Worm (Caenorhabditis elegans): Measurements from ENCODE around the gene F56D6.23.

The F56D6.23 gene

DNA sequence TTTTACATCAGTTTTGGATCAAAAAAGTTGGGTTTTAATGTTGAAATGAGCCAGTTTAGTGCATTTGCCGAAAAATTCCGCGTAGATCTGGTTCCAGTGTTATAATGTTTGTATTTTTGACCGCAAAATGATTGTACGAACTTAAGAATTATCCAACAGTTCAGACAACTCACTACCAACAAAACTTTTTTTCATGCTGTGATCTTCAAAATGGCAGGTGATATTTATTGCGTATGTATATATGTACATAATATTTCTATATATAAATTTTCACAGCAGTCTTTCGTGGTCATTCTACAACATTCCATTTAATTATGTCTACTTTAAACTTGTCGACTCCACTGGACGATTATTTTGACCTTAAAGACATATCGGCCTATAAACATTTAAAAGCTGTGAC, 3.0 kb upstream of the F56D6.23 start, which contains the start of gene srz-20:
Gene srz-20 (plus strand): TSS at position 301 of the 400 bp plus-strand sequence.
- TF ChIP-seq nhr-12 (tag; optimal IDR thresholded peaks at IDR 0.05) = no peak
- TF ChIP-seq unc-120 (tag; optimal IDR thresholded peaks at IDR 0.05; ENCODE audit: poor library complexity, severe bottlenecking) = no peak
- no peak for TF ChIP-seq M03D4.4 (tag; optimal IDR thresholded peaks at IDR 0.05)
- no peak for TF ChIP-seq mab-5 (tag; optimal IDR thresholded peaks at IDR 0.05)
- TF ChIP-seq lin-13 (tag; optimal IDR thresholded peaks at IDR 0.05) = no peak
- TF ChIP-seq sem-2 (GFP tag; optimal IDR thresholded peaks at IDR 0.05) = no peak
- no peak for TF ChIP-seq zip-8 (tag; optimal IDR thresholded peaks at IDR 0.05)
- TF ChIP-seq lsy-2 (tag; optimal IDR thresholded peaks at IDR 0.05) = no peak
- TF ChIP-seq ceh-43 (GFP tag; optimal IDR thresholded peaks at IDR 0.05) = no peak
- no peak for TF ChIP-seq ztf-11 (tag; optimal IDR thresholded peaks at IDR 0.05)

DNA sequence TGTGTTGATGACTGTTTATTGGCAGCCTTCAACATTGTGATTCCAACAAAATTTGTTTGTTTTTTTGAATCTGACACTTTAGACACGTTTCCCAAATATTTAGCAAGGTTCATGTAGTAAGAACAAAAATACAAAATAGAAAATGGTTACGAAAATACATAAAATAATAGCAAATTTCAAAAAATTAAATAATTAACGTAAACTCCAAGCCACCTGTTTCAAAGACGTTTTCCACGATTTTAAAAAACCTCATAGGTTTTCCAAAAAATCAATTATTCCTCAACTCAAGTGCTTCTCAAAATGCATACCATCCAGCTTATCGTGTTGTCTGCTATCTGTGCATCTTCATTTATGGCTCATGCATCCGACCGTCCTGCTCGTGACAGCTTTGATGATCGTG, 855 bp upstream of the F56D6.23 start, which contains the start of gene F56D6.14:
Gene F56D6.14 (plus strand): TSS at position 301 of the 400 bp plus-strand sequence.
- no peak for TF ChIP-seq ceh-43 (GFP tag; optimal IDR thresholded peaks at IDR 0.05)
- no peak for TF ChIP-seq nhr-12 (tag; optimal IDR thresholded peaks at IDR 0.05)
- TF ChIP-seq nhr-2 (tag; optimal IDR thresholded peaks at IDR 0.05) = no peak
- no peak for TF ChIP-seq lin-13 (tag; optimal IDR thresholded peaks at IDR 0.05)
- no peak for TF ChIP-seq lsy-2 (tag; optimal IDR thresholded peaks at IDR 0.05)
- no peak for TF ChIP-seq flh-1 (GFP tag; optimal IDR thresholded peaks at IDR 0.05)
- no peak for TF ChIP-seq ces-1 (GFP tag; optimal IDR thresholded peaks at IDR 0.05)
- TF ChIP-seq nhr-237 (tag; optimal IDR thresholded peaks at IDR 0.05) = no peak
- TF ChIP-seq zip-8 (tag; optimal IDR thresholded peaks at IDR 0.05) = no peak
- no peak for TF ChIP-seq ztf-11 (tag; optimal IDR thresholded peaks at IDR 0.05)
- no peak for TF ChIP-seq sem-2 (GFP tag; optimal IDR thresholded peaks at IDR 0.05)
- no peak for TF ChIP-seq pha-4 (tag; optimal IDR thresholded peaks at IDR 0.05)
- TF ChIP-seq sptf-1 (tag; optimal IDR thresholded peaks at IDR 0.05) = no peak
- no peak for TF ChIP-seq ceh-39 (tag; optimal IDR thresholded peaks at IDR 0.05)
- no peak for TF ChIP-seq drap-1 (GFP tag; optimal IDR thresholded peaks at IDR 0.05)

DNA sequence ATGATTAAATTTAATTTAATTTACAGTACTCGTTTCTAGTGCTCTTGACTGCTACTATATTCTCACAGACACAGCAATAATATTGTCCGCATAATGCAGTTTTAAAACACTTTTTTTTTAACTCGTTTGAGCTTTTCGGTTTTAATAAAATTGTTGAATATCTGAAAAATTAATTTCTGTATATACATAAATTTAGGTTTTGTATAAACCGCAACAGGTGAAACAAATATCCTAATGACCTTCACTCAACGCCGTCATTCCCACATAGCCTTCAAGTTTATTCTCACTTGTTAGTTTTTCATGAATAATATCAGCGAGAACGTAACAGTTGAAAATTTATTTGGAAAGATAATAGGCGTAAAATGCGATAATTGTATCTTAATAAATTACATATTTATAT, 1.2 kb downstream of the F56D6.23 start, which contains the start of gene srz-19:
Gene srz-19 (plus strand): TSS at position 301 of the 400 bp plus-strand sequence.
- TF ChIP-seq hlh-1 (tag; optimal IDR thresholded peaks at IDR 0.05) (no peak), ceh-83 (GFP tag; optimal IDR thresholded peaks at IDR 0.05) (no peak), snpc-4 (tag; optimal IDR thresholded peaks at IDR 0.05) (no peak), zip-8 (tag; optimal IDR thresholded peaks at IDR 0.05) (no peak), ham-2 (GFP tag; optimal IDR thresholded peaks at IDR 0.05) (no peak), elt-3 (tag; optimal IDR thresholded peaks at IDR 0.05) (no peak), M03D4.4 (tag; optimal IDR thresholded peaks at IDR 0.05) (no peak), cnd-1 (tag; optimal IDR thresholded peaks at IDR 0.05) (no peak), mep-1 (tag; optimal IDR thresholded peaks at IDR 0.05) (no peak), nhr-12 (tag; optimal IDR thresholded peaks at IDR 0.05) (no peak), mab-5 (tag; optimal IDR thresholded peaks at IDR 0.05) (no peak), ceh-39 (tag; optimal IDR thresholded peaks at IDR 0.05) (no peak), mls-2 (tag; optimal IDR thresholded peaks at IDR 0.05) (no peak), nhr-237 (tag; optimal IDR thresholded peaks at IDR 0.05) (no peak)

DNA sequence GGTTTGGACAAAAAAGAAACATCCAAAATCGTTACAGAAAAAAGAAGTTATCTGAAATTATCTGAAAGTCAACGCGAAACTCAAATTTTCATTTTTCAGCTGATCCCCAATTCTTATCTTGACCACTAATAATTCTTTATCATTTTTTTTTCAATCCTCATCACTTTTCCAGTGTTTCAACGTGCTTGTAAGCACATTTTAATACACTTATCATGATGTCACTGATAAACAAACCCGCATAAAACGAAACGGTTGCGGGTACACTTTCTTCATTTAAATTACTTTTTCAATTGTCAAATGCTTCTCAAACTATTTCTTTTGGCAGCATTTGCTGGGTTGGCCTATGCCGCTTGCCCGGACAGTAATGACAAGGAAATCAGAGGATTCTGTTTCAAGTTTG, 3.6 kb downstream of the F56D6.23 start, which contains the start of gene clec-67:
Gene clec-67 (plus strand): TSS at position 268 of the 400 bp plus-strand sequence.
- no peak for TF ChIP-seq hlh-1 (tag; optimal IDR thresholded peaks at IDR 0.05)
- no peak for TF ChIP-seq lsy-2 (tag; optimal IDR thresholded peaks at IDR 0.05)
- TF ChIP-seq ceh-39 (tag; optimal IDR thresholded peaks at IDR 0.05) = no peak
- no peak for TF ChIP-seq elt-1 (tag; optimal IDR thresholded peaks at IDR 0.05; ENCODE audit: borderline replicate concordance, insufficient read depth)
- no peak for TF ChIP-seq elt-3 (tag; optimal IDR thresholded peaks at IDR 0.05)
- no peak for TF ChIP-seq sptf-1 (tag; optimal IDR thresholded peaks at IDR 0.05)
- TF ChIP-seq cnd-1 (tag; optimal IDR thresholded peaks at IDR 0.05) = no peak
- TF ChIP-seq flh-1 (GFP tag; optimal IDR thresholded peaks at IDR 0.05) = no peak
- no peak for TF ChIP-seq nhr-76 (tag; optimal IDR thresholded peaks at IDR 0.05)
- no peak for TF ChIP-seq ceh-43 (GFP tag; optimal IDR thresholded peaks at IDR 0.05)
- TF ChIP-seq ztf-11 (tag; optimal IDR thresholded peaks at IDR 0.05) = no peak
- TF ChIP-seq unc-62 (GFP tag; optimal IDR thresholded peaks at IDR 0.05) = no peak
- no peak for TF ChIP-seq snpc-4 (tag; optimal IDR thresholded peaks at IDR 0.05)
- TF ChIP-seq pha-4 (tag; optimal IDR thresholded peaks at IDR 0.05) = no peak
- no peak for TF ChIP-seq ham-2 (GFP tag; optimal IDR thresholded peaks at IDR 0.05)
- no peak for TF ChIP-seq nhr-237 (tag; optimal IDR thresholded peaks at IDR 0.05)
- TF ChIP-seq tbx-8 (GFP tag; optimal IDR thresholded peaks at IDR 0.05) = no peak
- TF ChIP-seq zip-8 (tag; optimal IDR thresholded peaks at IDR 0.05) = no peak

DNA sequence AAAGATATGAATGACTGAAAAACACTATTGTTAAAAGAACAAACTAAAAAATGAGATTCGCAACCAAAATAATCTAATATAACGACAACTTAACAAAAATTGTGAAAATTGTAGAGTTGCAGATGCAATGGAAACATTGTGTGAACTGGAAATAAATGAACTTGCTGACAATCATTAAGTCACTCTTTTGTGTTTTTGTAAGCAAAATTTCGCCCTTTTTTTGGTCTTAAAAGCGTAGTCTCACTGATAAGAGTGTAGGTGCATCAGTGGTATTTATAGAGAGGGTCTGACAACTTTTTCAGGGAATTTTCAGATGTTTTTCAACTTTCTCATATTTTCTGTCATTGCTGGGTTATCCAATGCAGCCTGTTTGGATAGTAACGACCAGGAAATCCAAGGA, 7.9 kb downstream of the F56D6.23 start, which contains the start of gene clec-68:
Gene clec-68 (plus strand): TSS at position 301 of the 400 bp plus-strand sequence.
- TF ChIP-seq lin-13 (tag; optimal IDR thresholded peaks at IDR 0.05) (no peak), tbx-8 (GFP tag; optimal IDR thresholded peaks at IDR 0.05) (no peak), elt-1 (tag; optimal IDR thresholded peaks at IDR 0.05; ENCODE audit: borderline replicate concordance, insufficient read depth) (no peak), blmp-1 (tag; optimal IDR thresholded peaks at IDR 0.05) (no peak), lin-32 (GFP tag; optimal IDR thresholded peaks at IDR 0.05) (no peak), ztf-11 (tag; optimal IDR thresholded peaks at IDR 0.05) (no peak), bed-3 (GFP tag; optimal IDR thresholded peaks at IDR 0.05) (no peak), ceh-39 (tag; optimal IDR thresholded peaks at IDR 0.05) (no peak), nhr-237 (tag; optimal IDR thresholded peaks at IDR 0.05) (no peak), nhr-76 (tag; optimal IDR thresholded peaks at IDR 0.05) (no peak), nhr-2 (tag; optimal IDR thresholded peaks at IDR 0.05) (no peak), flh-1 (GFP tag; optimal IDR thresholded peaks at IDR 0.05) (no peak), hlh-1 (tag; optimal IDR thresholded peaks at IDR 0.05) (no peak)

Measured in whole organism, mixed stage, embryonic.